Fruit fly (Drosophila melanogaster) whole organism, prepupa: ENCODE results near the gene CG13390.

Experiments used
- CG10669 ChIP-seq: fragments of 200-800 bp; sonication (Bioruptor generic); optimal IDR thresholded peaks from 3 replicates; lab custom pipeline; 2018; ENCODE audit warnings: missing biosample characterization, mild to moderate bottlenecking, missing genetic modification characterization, moderate library complexity
- CG11294 ChIP-seq: fragments of 200-800 bp; sonication (Bioruptor generic); IDR thresholded peaks from 2 replicates; pipeline ENCODE4 v1.3.6; 2022; ENCODE audit warnings: missing biosample characterization, missing genetic modification characterization
- CG4318 ChIP-seq: fragments of 200-800 bp; sonication (Bioruptor generic); optimal IDR thresholded peaks from 3 replicates; lab custom pipeline; 2017; ENCODE audit warnings: missing biosample characterization, mild to moderate bottlenecking, missing genetic modification characterization
- Eip78C ChIP-seq: fragments of 200-800 bp; sonication (Bioruptor generic); peaks from one replicate; lab custom pipeline; 2016; ENCODE audit warnings: missing biosample characterization, missing genetic modification characterization
- Smox ChIP-seq: fragments of 200-800 bp; sonication (Bioruptor generic); optimal IDR thresholded peaks from 3 replicates; lab custom pipeline; 2016; ENCODE audit warnings: missing biosample characterization, missing genetic modification characterization
- dac ChIP-seq: fragments of 200-800 bp; sonication (Bioruptor generic); optimal IDR thresholded peaks from 2 replicates; lab custom pipeline; 2017; ENCODE audit warnings: missing biosample characterization, mild to moderate bottlenecking, missing genetic modification characterization
- eg ChIP-seq: fragments of 200-800 bp; sonication (Bioruptor generic); IDR thresholded peaks from 3 replicates; pipeline ENCODE4 v1.3.6; 2022; ENCODE audit warnings: missing biosample characterization, missing genetic modification characterization
- lz ChIP-seq: fragments of 200-800 bp; sonication (Bioruptor generic); optimal IDR thresholded peaks from 3 replicates; lab custom pipeline; 2016; ENCODE audit warnings: missing biosample characterization, missing genetic modification characterization
- net ChIP-seq: fragments of 200-800 bp; sonication (Bioruptor generic); optimal IDR thresholded peaks from 3 replicates; lab custom pipeline; 2016; ENCODE audit warnings: missing biosample characterization, missing genetic modification characterization
- topi ChIP-seq: fragments of 200-800 bp; sonication (Bioruptor generic); optimal IDR thresholded peaks from 3 replicates; lab custom pipeline; 2016; ENCODE audit warnings: missing biosample characterization, missing genetic modification characterization

The CG13390 gene

DNA sequence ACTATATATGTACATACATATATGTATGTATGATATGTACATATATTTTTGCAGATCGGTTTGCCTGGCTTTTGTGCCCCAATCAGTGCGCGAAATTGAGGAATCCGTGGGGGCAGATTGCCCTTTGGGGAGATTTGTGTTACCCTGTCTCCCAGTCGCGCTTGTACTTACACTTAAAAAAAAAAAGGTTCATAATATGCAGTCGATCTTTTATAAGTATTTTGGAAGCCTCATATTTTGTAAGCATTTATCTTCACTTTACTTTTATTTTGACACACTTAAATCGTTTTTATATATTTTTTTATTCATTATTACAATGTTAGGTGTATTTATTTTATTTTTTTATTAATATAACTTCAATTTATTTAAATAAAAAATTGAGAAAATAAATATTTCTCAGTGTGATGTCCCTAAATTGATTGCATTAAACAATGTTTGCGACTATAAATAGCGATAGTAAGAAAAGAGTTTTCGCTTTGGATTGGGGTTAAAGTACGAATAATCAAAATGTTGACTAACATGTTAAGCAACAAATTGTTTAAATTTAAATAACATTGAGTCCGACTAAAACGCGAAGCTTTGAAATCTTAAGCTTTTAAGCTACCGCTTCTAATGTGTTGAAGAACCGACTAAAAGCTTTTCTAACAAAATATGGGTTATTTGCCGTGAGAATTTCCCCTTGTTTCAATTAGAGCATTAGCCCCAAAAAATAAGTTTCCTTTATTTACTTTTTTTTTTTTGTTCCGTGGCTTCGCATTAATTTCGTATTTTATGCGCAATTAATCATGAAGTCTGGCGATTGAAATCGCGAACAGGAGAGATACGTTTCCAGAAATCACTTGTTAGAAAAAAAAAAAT is 50.0 kb downstream of the CG13390 start (continued):
- TF ChIP-seq dac (GFP tag; lab: Kevin White, UChicago) (no peak), net (GFP tag; lab: Kevin White, UChicago) (no peak), lz (GFP tag; lab: Kevin White, UChicago) (peak; percentile 30), CG11294 (GFP tag; lab: Robert Waterston, UW) (no peak), Smox (peak; percentile 11), CG10669 (GFP tag; lab: Kevin White, UChicago) (no peak), Eip78C (peak; percentile 80), CG4318 (peak; percentile 11), eg (peak; percentile 70; the same call in 1 of the 3 replicates), topi (GFP tag; lab: Kevin White, UChicago) (peak; percentile 27)
- TF ChIP-seq, all 60 proteins: peak for 26
